Worm (Caenorhabditis elegans) whole organism, L2 larva: ENCODE data around the gene ZK1307.7.

Experiments used
- C34F6.9 ChIP-seq: fragments of 150-350 bp; optimal IDR thresholded peaks from 2 replicates; lab custom pipeline; 2014; ENCODE audit warnings: missing biosample characterization, missing genetic modification characterization
- F13H6.1 ChIP-seq: sonication (generic microtip); optimal IDR thresholded peaks from 2 replicates; lab custom pipeline; 2016; ENCODE audit warnings: missing genetic modification characterization, missing compliant biosample characterization
- R02D3.7 ChIP-seq: fragments of 150-350 bp; optimal IDR thresholded peaks from 2 replicates; lab custom pipeline; 2014; ENCODE audit warnings: missing biosample characterization, missing genetic modification characterization
- Y55F3AM.14 ChIP-seq: fragments of 200-800 bp; sonication (Bioruptor generic); optimal IDR thresholded peaks from 2 replicates; lab custom pipeline; 2018; ENCODE audit warnings: mild to moderate bottlenecking, missing genetic modification characterization, missing compliant biosample characterization
- alr-1 ChIP-seq: fragments of 150-350 bp; optimal IDR thresholded peaks from 2 replicates; lab custom pipeline; 2014; ENCODE audit warnings: missing biosample characterization, missing genetic modification characterization
- aly-2 ChIP-seq: fragments of 150-350 bp; optimal IDR thresholded peaks from 2 replicates; lab custom pipeline; 2014; ENCODE audit warnings: missing biosample characterization, missing genetic modification characterization
- ama-1 ChIP-seq: fragments of 150-350 bp; optimal IDR thresholded peaks from 2 replicates; lab custom pipeline; 2018; ENCODE audit warnings: inconsistent platforms
- blmp-1 ChIP-seq: sonication (generic microtip); optimal IDR thresholded peaks from 2 replicates; lab custom pipeline; 2017; ENCODE audit warnings: missing genetic modification characterization, mild to moderate bottlenecking, missing compliant biosample characterization, antibody characterized with exemption, moderate library complexity; ENCODE audit not compliant: insufficient read depth
- ceh-16 ChIP-seq: fragments of 150-350 bp; optimal IDR thresholded peaks from 2 replicates; lab custom pipeline; 2014; ENCODE audit warnings: missing biosample characterization, missing genetic modification characterization
- ceh-82 ChIP-seq: fragments of 150-350 bp; optimal IDR thresholded peaks from 2 replicates; lab custom pipeline; 2014; ENCODE audit warnings: missing biosample characterization, missing genetic modification characterization
- crh-2 ChIP-seq: sonication (generic microtip); optimal IDR thresholded peaks from 2 replicates; lab custom pipeline; 2017; ENCODE audit warnings: missing biosample characterization, missing genetic modification characterization
- dmd-4 ChIP-seq: sonication (generic microtip); optimal IDR thresholded peaks from 2 replicates; lab custom pipeline; 2017; ENCODE audit warnings: missing biosample characterization, missing genetic modification characterization
- egl-27 ChIP-seq: sonication (generic microtip); optimal IDR thresholded peaks from 3 replicates; lab custom pipeline; 2017; ENCODE audit warnings: missing biosample characterization, missing genetic modification reagents, missing genetic modification characterization
- elt-3 ChIP-seq: sonication (generic microtip); optimal IDR thresholded peaks from 2 replicates; lab custom pipeline; 2017; ENCODE audit warnings: missing biosample characterization, missing genetic modification characterization
- fos-1 ChIP-seq: fragments of 150-350 bp; optimal IDR thresholded peaks from 2 replicates; lab custom pipeline; 2014; ENCODE audit warnings: missing biosample characterization, missing genetic modification characterization
- gmeb-1 ChIP-seq: fragments of 150-350 bp; optimal IDR thresholded peaks from 2 replicates; lab custom pipeline; 2014; ENCODE audit warnings: missing biosample characterization, missing genetic modification characterization
- lin-11 ChIP-seq: fragments of 150-350 bp; sonication (generic microtip); optimal IDR thresholded peaks from 2 replicates; lab custom pipeline; 2014; ENCODE audit warnings: missing biosample characterization, missing genetic modification characterization, inconsistent platforms, mixed read lengths
- lin-13 ChIP-seq: fragments of 150-350 bp; optimal IDR thresholded peaks from 2 replicates; lab custom pipeline; 2014; ENCODE audit warnings: missing biosample characterization, missing genetic modification reagents, missing genetic modification characterization
- lin-39 ChIP-seq: fragments of 150-350 bp; optimal IDR thresholded peaks from 2 replicates; lab custom pipeline; 2014; ENCODE audit warnings: missing biosample characterization, missing genetic modification reagents, missing genetic modification characterization
- lsy-2 ChIP-seq, 2 experiments: fragments of 150-350 bp in 1 of 2; sonication (generic microtip) in 1 of 2; optimal IDR thresholded peaks; 2 replicates each; lab custom pipeline; 2014 to 2017; ENCODE audit warnings: missing biosample characterization in 2 of 2, missing genetic modification characterization in 2 of 2
- mab-5 ChIP-seq: fragments of 150-350 bp; optimal IDR thresholded peaks from 2 replicates; lab custom pipeline; 2014; ENCODE audit warnings: missing biosample characterization, missing genetic modification characterization
- mbf-1 ChIP-seq: sonication (generic microtip); optimal IDR thresholded peaks from 2 replicates; lab custom pipeline; 2017; ENCODE audit warnings: missing biosample characterization, missing genetic modification characterization
- mdl-1 ChIP-seq, 2 experiments: fragments of 150-350 bp in 1 of 2; sonication (generic microtip) in 1 of 2; optimal IDR thresholded peaks; 2 replicates each; lab custom pipeline; 2017; ENCODE audit warnings: missing biosample characterization in 2 of 2, missing genetic modification characterization in 2 of 2
- nhr-10 ChIP-seq: sonication (generic microtip); optimal IDR thresholded peaks from 2 replicates; lab custom pipeline; 2017; ENCODE audit warnings: missing biosample characterization, missing genetic modification characterization
- nhr-11 ChIP-seq: fragments of 150-350 bp; optimal IDR thresholded peaks from 2 replicates; lab custom pipeline; 2014; ENCODE audit warnings: missing biosample characterization, missing genetic modification characterization
- nhr-12 ChIP-seq: fragments of 150-350 bp; optimal IDR thresholded peaks from 2 replicates; lab custom pipeline; 2014; ENCODE audit warnings: missing biosample characterization, missing genetic modification characterization
- nhr-129 ChIP-seq: fragments of 150-350 bp; optimal IDR thresholded peaks from 2 replicates; lab custom pipeline; 2014; ENCODE audit warnings: missing biosample characterization, missing genetic modification characterization
- nhr-21 ChIP-seq: fragments of 150-350 bp; optimal IDR thresholded peaks from 2 replicates; lab custom pipeline; 2014; ENCODE audit warnings: missing biosample characterization, missing genetic modification characterization
- nhr-23 ChIP-seq: fragments of 150-350 bp; optimal IDR thresholded peaks from 2 replicates; lab custom pipeline; 2014; ENCODE audit warnings: missing biosample characterization, missing genetic modification reagents, missing genetic modification characterization
- nhr-237 ChIP-seq: fragments of 150-350 bp; optimal IDR thresholded peaks from 2 replicates; lab custom pipeline; 2014; ENCODE audit warnings: missing biosample characterization, missing genetic modification characterization
- nhr-25 ChIP-seq: fragments of 150-350 bp; sonication (generic microtip); optimal IDR thresholded peaks from 3 replicates; lab custom pipeline; 2014; ENCODE audit warnings: missing biosample characterization, missing genetic modification characterization
- nhr-6 ChIP-seq: fragments of 150-350 bp; optimal IDR thresholded peaks from 2 replicates; lab custom pipeline; 2014; ENCODE audit warnings: missing biosample characterization, missing genetic modification characterization
- nhr-77 ChIP-seq: fragments of 150-350 bp; optimal IDR thresholded peaks from 2 replicates; lab custom pipeline; 2014; ENCODE audit warnings: missing biosample characterization, missing genetic modification characterization
- sem-4 ChIP-seq: fragments of 150-350 bp; optimal IDR thresholded peaks from 2 replicates; lab custom pipeline; 2014; ENCODE audit warnings: missing biosample characterization, missing genetic modification reagents, missing genetic modification characterization
- skn-1 ChIP-seq: sonication (generic microtip); optimal IDR thresholded peaks from 2 replicates; lab custom pipeline; 2017; ENCODE audit warnings: missing biosample characterization, missing genetic modification characterization
- sma-3 ChIP-seq: sonication (generic microtip); optimal IDR thresholded peaks from 2 replicates; lab custom pipeline; 2016; ENCODE audit warnings: missing genetic modification reagents, missing genetic modification characterization, missing compliant biosample characterization
- sma-9 ChIP-seq, 2 experiments: fragments of 150-350 bp in 1 of 2; sonication (generic microtip) in 1 of 2; optimal IDR thresholded peaks; 2 replicates each; lab custom pipeline; 2014 to 2016; ENCODE audit warnings: missing genetic modification characterization in 2 of 2, mild to moderate bottlenecking in 1 of 2, missing biosample characterization in 1 of 2, missing compliant biosample characterization in 1 of 2, missing genetic modification reagents in 1 of 2, moderate library complexity in 1 of 2
- snpc-4 ChIP-seq: fragments of 150-350 bp; optimal IDR thresholded peaks from 2 replicates; lab custom pipeline; 2014; ENCODE audit warnings: missing biosample characterization, missing genetic modification characterization
- unc-39 ChIP-seq: fragments of 150-350 bp; optimal IDR thresholded peaks from 2 replicates; lab custom pipeline; 2014; ENCODE audit warnings: missing biosample characterization, missing genetic modification characterization
- unc-55 ChIP-seq: fragments of 150-350 bp; sonication (generic microtip); optimal IDR thresholded peaks from 3 replicates; lab custom pipeline; 2014; ENCODE audit warnings: missing biosample characterization, missing genetic modification reagents, missing genetic modification characterization
- unc-62 ChIP-seq: fragments of 150-350 bp; optimal IDR thresholded peaks from 2 replicates; lab custom pipeline; 2014; ENCODE audit warnings: missing biosample characterization, missing genetic modification reagents, missing genetic modification characterization
- zag-1 ChIP-seq: fragments of 150-350 bp; optimal IDR thresholded peaks from 2 replicates; lab custom pipeline; 2014; ENCODE audit warnings: missing biosample characterization, missing genetic modification characterization
- ztf-1 ChIP-seq: fragments of 200-800 bp; sonication (Bioruptor generic); conservative IDR thresholded peaks from 2 replicates; pipeline ENCODE4 v1.3.6; 2022; ENCODE audit warnings: missing genetic modification characterization, missing compliant biosample characterization
- ztf-11 ChIP-seq: sonication (generic microtip); optimal IDR thresholded peaks from 2 replicates; lab custom pipeline; 2017; ENCODE audit warnings: missing biosample characterization, missing genetic modification characterization
- ztf-4 ChIP-seq: fragments of 150-350 bp; optimal IDR thresholded peaks from 2 replicates; lab custom pipeline; 2014; ENCODE audit warnings: missing biosample characterization, missing genetic modification characterization

The ZK1307.7 gene

ce11 chrII:9602566-9602965 lies 33.8 kb upstream of the ZK1307.7 start:
- TF ChIP-seq lin-11 (tag; lab: Kevin White, UChicago) (no peak), dmd-4 (tag; lab: Kevin White, UChicago) (no peak), blmp-1 (tag; lab: Kevin White, UChicago) (peak; percentile 45), sma-9 (GFP tag; optimal IDR thresholded peaks at IDR 0.05; lab: Kevin White, UChicago) (peak; percentile 55), sma-9 (tag; optimal IDR thresholded peaks at IDR 0.05; lab: Kevin White, UChicago) (no peak), unc-39 (tag; lab: Kevin White, UChicago) (no peak), crh-2 (tag; lab: Kevin White, UChicago) (peak; percentile 42), nhr-10 (tag; lab: Kevin White, UChicago) (no peak), gmeb-1 (peak; percentile 17)

- no peak for TF ChIP-seq lin-11 (tag; lab: Kevin White, UChicago)
- peak; percentile 93 for TF ChIP-seq sem-4 (tag; lab: Kevin White, UChicago)
- TF ChIP-seq nhr-25, result peak; percentile 97
- TF ChIP-seq mab-5 (tag; lab: Kevin White, UChicago), result peak; percentile 79
- TF ChIP-seq crh-2 (tag; lab: Kevin White, UChicago), result peak; percentile 97
- TF ChIP-seq gmeb-1, result peak; percentile 87
- peak; percentile 96 for TF ChIP-seq blmp-1 (tag; lab: Kevin White, UChicago)
- TF ChIP-seq ama-1 (lab: Kevin White, UChicago), result peak; percentile 57
- peak; percentile 99 to 100 for TF ChIP-seq mdl-1 (tag; optimal IDR thresholded peaks at IDR 0.05; lab: Kevin White, UChicago)
- peak; percentile 96 for TF ChIP-seq F13H6.1 (tag; lab: Kevin White, UChicago)
- TF ChIP-seq lin-13 (GFP tag; lab: Kevin White, UChicago), result peak; percentile 84
- peak; percentile 67 for TF ChIP-seq unc-55
- TF ChIP-seq ztf-11 (tag; lab: Kevin White, UChicago), result no peak
- peak; percentile 78 for TF ChIP-seq zag-1 (tag; lab: Kevin White, UChicago)
- no peak for TF ChIP-seq elt-3
- peak; percentile 99 for TF ChIP-seq sma-9 (GFP tag; optimal IDR thresholded peaks at IDR 0.05; lab: Kevin White, UChicago)
- peak; percentile 70 for TF ChIP-seq sma-9 (tag; optimal IDR thresholded peaks at IDR 0.05; lab: Kevin White, UChicago)
- TF ChIP-seq C34F6.9 (tag; lab: Kevin White, UChicago), result peak; percentile 98
- peak; percentile 68 for TF ChIP-seq nhr-11
- peak; percentile 53 for TF ChIP-seq snpc-4
- TF ChIP-seq nhr-129, result peak; percentile 98
- TF ChIP-seq unc-62 (GFP tag; lab: Kevin White, UChicago), result peak; percentile 84
- TF ChIP-seq nhr-77 (tag; lab: Kevin White, UChicago), result no peak
- TF ChIP-seq mbf-1 (tag; lab: Kevin White, UChicago), result no peak
- peak; percentile 96 for TF ChIP-seq sma-3 (GFP tag; lab: Kevin White, UChicago)
- no peak for TF ChIP-seq nhr-237
- peak; percentile 54 for TF ChIP-seq nhr-10 (tag; lab: Kevin White, UChicago)
- no peak for TF ChIP-seq dmd-4 (tag; lab: Kevin White, UChicago)
- peak; percentile 97 for TF ChIP-seq nhr-21 (tag; lab: Kevin White, UChicago)
- peak; percentile 22 for TF ChIP-seq R02D3.7 (tag; lab: Kevin White, UChicago)
- TF ChIP-seq aly-2 (tag; lab: Kevin White, UChicago), result no peak
- peak; percentile 92 for TF ChIP-seq ztf-4 (tag; lab: Kevin White, UChicago)
- TF ChIP-seq Y55F3AM.14, result peak; percentile 79
- TF ChIP-seq egl-27 (tag; lab: Kevin White, UChicago), result peak; percentile 96
- TF ChIP-seq alr-1, result peak; percentile 76
- TF ChIP-seq fos-1 (tag; lab: Kevin White, UChicago), result peak; percentile 96
- peak; percentile 32 to 95 for TF ChIP-seq lsy-2 (tag; optimal IDR thresholded peaks at IDR 0.05; lab: Kevin White, UChicago)
- TF ChIP-seq skn-1 (tag; lab: Kevin White, UChicago), result peak; percentile 45
- peak; percentile 96 for TF ChIP-seq nhr-6 (tag; lab: Kevin White, UChicago)
Observed at ce11 chrII:9603419-9603818, 33.0 kb upstream of the ZK1307.7 start.

ce11 chrII:9604063-9604462 lies 32.3 kb upstream of the ZK1307.7 start:
- TF ChIP-seq snpc-4, result no peak
- TF ChIP-seq lin-11 (tag; lab: Kevin White, UChicago), result no peak
- TF ChIP-seq nhr-77 (tag; lab: Kevin White, UChicago), result no peak
- no peak for TF ChIP-seq sma-3 (GFP tag; lab: Kevin White, UChicago)
- no peak for TF ChIP-seq lin-39 (tag; lab: Kevin White, UChicago)
- no peak for TF ChIP-seq ztf-1
- TF ChIP-seq nhr-23 (tag; lab: Kevin White, UChicago), result no peak
- TF ChIP-seq lsy-2 (tag; optimal IDR thresholded peaks at IDR 0.05; lab: Kevin White, UChicago), result no peak
- no peak for TF ChIP-seq nhr-12 (tag; lab: Kevin White, UChicago)
- TF ChIP-seq fos-1 (tag; lab: Kevin White, UChicago), result peak; percentile 8
- no peak for TF ChIP-seq nhr-11
- TF ChIP-seq ztf-4 (tag; lab: Kevin White, UChicago), result no peak
- TF ChIP-seq C34F6.9 (tag; lab: Kevin White, UChicago), result no peak
- no peak for TF ChIP-seq ceh-16
- no peak for TF ChIP-seq mbf-1 (tag; lab: Kevin White, UChicago)
- TF ChIP-seq Y55F3AM.14, result no peak
- no peak for TF ChIP-seq mab-5 (tag; lab: Kevin White, UChicago)
- TF ChIP-seq nhr-25, result peak; percentile 13
- no peak for TF ChIP-seq zag-1 (tag; lab: Kevin White, UChicago)
- no peak for TF ChIP-seq unc-39 (tag; lab: Kevin White, UChicago)
- TF ChIP-seq sem-4 (tag; lab: Kevin White, UChicago), result no peak
- TF ChIP-seq nhr-21 (tag; lab: Kevin White, UChicago), result no peak
- no peak for TF ChIP-seq F13H6.1 (tag; lab: Kevin White, UChicago)
- no peak for TF ChIP-seq mdl-1 (tag; optimal IDR thresholded peaks at IDR 0.05; lab: Kevin White, UChicago)
- TF ChIP-seq nhr-10 (tag; lab: Kevin White, UChicago), result no peak
- TF ChIP-seq ama-1 (lab: Kevin White, UChicago), result no peak
- peak; percentile 10 for TF ChIP-seq crh-2 (tag; lab: Kevin White, UChicago)
- TF ChIP-seq egl-27 (tag; lab: Kevin White, UChicago), result no peak
- no peak for TF ChIP-seq ceh-82 (tag; lab: Kevin White, UChicago)
- TF ChIP-seq R02D3.7 (tag; lab: Kevin White, UChicago), result no peak
- peak; percentile 40 for TF ChIP-seq nhr-129
- no peak for TF ChIP-seq unc-62 (GFP tag; lab: Kevin White, UChicago)
